Worm (Caenorhabditis elegans) whole organism, L2 larva: ENCODE data around the gene srsx-9.

Experiments used
- alr-1 ChIP-seq: fragments of 150-350 bp; optimal IDR thresholded peaks from 2 replicates; lab custom pipeline; 2014; ENCODE audit warnings: missing biosample characterization, missing genetic modification characterization
- fos-1 ChIP-seq: fragments of 150-350 bp; optimal IDR thresholded peaks from 2 replicates; lab custom pipeline; 2014; ENCODE audit warnings: missing biosample characterization, missing genetic modification characterization
- lin-39 ChIP-seq: fragments of 150-350 bp; optimal IDR thresholded peaks from 2 replicates; lab custom pipeline; 2014; ENCODE audit warnings: missing biosample characterization, missing genetic modification reagents, missing genetic modification characterization
- mdl-1 ChIP-seq, 2 experiments: fragments of 150-350 bp in 1 of 2; sonication (generic microtip) in 1 of 2; optimal IDR thresholded peaks; 2 replicates each; lab custom pipeline; 2017; ENCODE audit warnings: missing biosample characterization in 2 of 2, missing genetic modification characterization in 2 of 2
- nhr-11 ChIP-seq: fragments of 150-350 bp; optimal IDR thresholded peaks from 2 replicates; lab custom pipeline; 2014; ENCODE audit warnings: missing biosample characterization, missing genetic modification characterization
- nhr-12 ChIP-seq: fragments of 150-350 bp; optimal IDR thresholded peaks from 2 replicates; lab custom pipeline; 2014; ENCODE audit warnings: missing biosample characterization, missing genetic modification characterization
- nhr-129 ChIP-seq: fragments of 150-350 bp; optimal IDR thresholded peaks from 2 replicates; lab custom pipeline; 2014; ENCODE audit warnings: missing biosample characterization, missing genetic modification characterization
- skn-1 ChIP-seq: sonication (generic microtip); optimal IDR thresholded peaks from 2 replicates; lab custom pipeline; 2017; ENCODE audit warnings: missing biosample characterization, missing genetic modification characterization
- snpc-4 ChIP-seq: fragments of 150-350 bp; optimal IDR thresholded peaks from 2 replicates; lab custom pipeline; 2014; ENCODE audit warnings: missing biosample characterization, missing genetic modification characterization
- unc-62 ChIP-seq: fragments of 150-350 bp; optimal IDR thresholded peaks from 2 replicates; lab custom pipeline; 2014; ENCODE audit warnings: missing biosample characterization, missing genetic modification reagents, missing genetic modification characterization

DNA sequence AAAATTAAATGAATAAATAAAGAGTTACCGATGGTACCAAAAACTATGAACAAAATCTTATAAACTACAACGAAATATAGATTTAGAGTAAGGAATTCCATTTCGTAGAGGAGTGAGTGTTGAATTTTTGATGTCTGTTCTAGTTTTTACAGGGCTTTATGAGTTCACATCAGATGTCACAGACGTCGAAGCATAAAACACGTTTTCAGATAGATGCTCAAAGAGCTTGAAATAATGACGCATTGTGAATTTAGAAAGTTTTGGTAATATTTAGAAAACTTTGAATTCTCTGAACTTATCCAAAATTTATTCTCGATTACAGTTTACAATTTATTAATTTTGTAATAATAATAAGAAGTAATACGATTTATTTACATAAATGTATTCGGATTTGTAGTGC is at the start of gene srsx-9:
- TF ChIP-seq snpc-4 (tag; lab: Kevin White, UChicago) (no peak), nhr-129 (tag; lab: Kevin White, UChicago) (no peak), lin-39 (tag; lab: Kevin White, UChicago) (no peak), alr-1 (no peak), unc-62 (GFP tag; lab: Kevin White, UChicago) (no peak), skn-1 (no peak), fos-1 (tag; lab: Kevin White, UChicago) (no peak), mdl-1 (tag; optimal IDR thresholded peaks at IDR 0.05; lab: Kevin White, UChicago) (no peak), nhr-11 (tag; lab: Kevin White, UChicago) (no peak), nhr-12 (no peak)
